Fruit fly (Drosophila melanogaster) whole organism, prepupa: ENCODE measurements around the gene CG13014.

Experiments
- Blimp-1 ChIP-seq: fragments of 200-800 bp; sonication (Bioruptor generic); optimal IDR thresholded peaks from 3 replicates; lab custom pipeline; 2017; ENCODE audit warnings: missing biosample characterization, missing genetic modification characterization, mild to moderate bottlenecking, moderate library complexity, missing genetic modification reagents
- CG11294 ChIP-seq: fragments of 200-800 bp; sonication (Bioruptor generic); IDR thresholded peaks from 2 replicates; pipeline ENCODE4 v1.3.6; 2022; ENCODE audit warnings: missing biosample characterization, missing genetic modification characterization
- CG15336 ChIP-seq: fragments of 200-800 bp; sonication (Bioruptor generic); IDR thresholded peaks from 2 replicates; pipeline ENCODE4 v1.3.6; 2022; ENCODE audit warnings: missing biosample characterization, missing genetic modification characterization
- CG1621 ChIP-seq: fragments of 200-800 bp; sonication (Bioruptor generic); optimal IDR thresholded peaks from 3 replicates; lab custom pipeline; 2018; ENCODE audit warnings: missing biosample characterization, mild to moderate bottlenecking, missing genetic modification characterization
- Eip75B ChIP-seq: fragments of 200-800 bp; sonication (Bioruptor generic); optimal IDR thresholded peaks from 3 replicates; lab custom pipeline; 2016; ENCODE audit warnings: missing biosample characterization, missing genetic modification characterization
- Sox102F ChIP-seq: fragments of 200-800 bp; sonication (Bioruptor generic); optimal IDR thresholded peaks from 2 replicates; lab custom pipeline; 2016; ENCODE audit warnings: missing biosample characterization, mild to moderate bottlenecking, missing genetic modification characterization
- topi ChIP-seq: fragments of 200-800 bp; sonication (Bioruptor generic); optimal IDR thresholded peaks from 3 replicates; lab custom pipeline; 2016; ENCODE audit warnings: missing biosample characterization, missing genetic modification characterization

DNA sequence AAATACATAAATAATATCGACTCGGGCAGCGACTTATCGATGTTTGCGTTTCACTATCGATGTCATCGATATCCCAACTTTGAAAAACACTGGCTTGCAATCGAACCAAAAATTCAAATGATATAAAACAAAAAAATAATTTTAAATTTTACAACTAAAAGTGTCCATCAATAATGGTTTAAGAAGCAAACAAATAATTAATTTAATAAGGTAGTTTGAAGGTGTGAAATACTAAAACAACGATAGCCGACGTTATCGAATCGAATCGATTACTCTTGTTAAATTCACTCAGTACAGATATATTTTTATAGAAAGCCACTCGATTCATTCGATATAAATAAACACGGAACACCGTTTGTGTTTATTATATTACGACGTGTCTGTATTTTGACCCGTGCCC, 5.7 kb downstream of the CG13014 start, which contains the start of the genes SMC3 and Ubc7:
- no peak for TF ChIP-seq CG11294 (GFP tag; lab: Robert Waterston, UW)
- no peak for TF ChIP-seq Sox102F (GFP tag; lab: Kevin White, UChicago)
- TF ChIP-seq Blimp-1 (GFP tag; lab: Kevin White, UChicago), result no peak
- no peak for TF ChIP-seq CG15336
- no peak for TF ChIP-seq Eip75B (GFP tag; lab: Kevin White, UChicago)
- no peak for TF ChIP-seq topi (GFP tag; lab: Kevin White, UChicago)
- TF ChIP-seq CG1621, result no peak
